Worm (Caenorhabditis elegans): ENCODE results near the gene ehs-1.

DNA sequence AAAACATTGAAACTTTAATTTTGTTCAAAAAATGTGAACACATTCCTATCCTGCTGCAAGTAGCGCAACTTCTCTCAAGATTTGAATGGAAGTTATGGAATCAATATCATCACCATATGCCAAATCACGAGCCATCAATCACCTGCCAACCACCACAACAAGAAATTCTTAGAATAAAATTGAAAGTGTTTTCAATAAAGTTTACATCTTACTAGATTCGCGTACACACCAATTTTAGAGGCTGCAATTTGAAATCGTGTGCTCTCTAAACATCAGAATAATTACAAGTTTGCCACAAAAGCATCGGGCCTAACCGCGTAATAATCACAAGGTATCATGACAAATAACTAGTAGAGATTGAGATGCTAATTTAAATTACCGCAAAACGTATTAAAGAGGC lies 45.6 kb upstream of the ehs-1 start:
- TF ChIP-seq hmbx-1 (tag; optimal IDR thresholded peaks at IDR 0.05) (no peak), tbx-37 (GFP tag; conservative IDR thresholded peaks at IDR 0.05) (no peak), ceh-36 (tag; optimal IDR thresholded peaks at IDR 0.05) (no peak), ama-1 (optimal IDR thresholded peaks at IDR 0.05) (no peak), B0310.2 (tag; optimal IDR thresholded peaks at IDR 0.05) (no peak), pes-1 (GFP tag; IDR thresholded peaks at IDR 0.05) (no peak), flt-1 (GFP tag; IDR thresholded peaks at IDR 0.05) (no peak), tra-4 (tag; optimal IDR thresholded peaks at IDR 0.05) (no peak), ceh-13 (GFP tag; optimal IDR thresholded peaks at IDR 0.05) (no peak), tbx-11 (GFP tag; IDR thresholded peaks at IDR 0.05) (no peak), hmg-4 (GFP tag; optimal IDR thresholded peaks at IDR 0.05) (no peak), hnd-1 (tag; optimal IDR thresholded peaks at IDR 0.05) (no peak), F13C5.2 (tag; optimal IDR thresholded peaks at IDR 0.05) (no peak)

Measured in whole organism, early embryonic.